Worm (Caenorhabditis elegans) whole organism, young adult: ENCODE measurements around the gene fut-3.

Source experiments
- Y95B8A.8 ChIP-seq: fragments of 200-800 bp; sonication (Bioruptor generic); IDR thresholded peaks from 2 replicates; pipeline ENCODE4 v1.3.6; 2022; ENCODE audit warnings: missing genetic modification reagents, missing genetic modification characterization, missing compliant biosample characterization
- lin-40 ChIP-seq: sonication (generic microtip); optimal IDR thresholded peaks from 2 replicates; lab custom pipeline; 2016; ENCODE audit warnings: missing genetic modification characterization, mild to moderate bottlenecking, missing compliant biosample characterization, missing genotype, missing genetic modification reagents

ce11 chrII:5651426-5651825, 8.1 kb downstream of the fut-3 start:
- no peak for TF ChIP-seq Y95B8A.8 (GFP tag; lab: Robert Waterston, UW)
- TF ChIP-seq lin-40 = no peak
